Fruit fly (Drosophila melanogaster): Measurements from ENCODE around the gene CG33664.

Gene CG33664

dm6 chrX:6341678-6342077 lies 42.3 kb upstream of the CG33664 start:
- TF ChIP-seq kay (GFP tag; ENCODE audit: borderline replicate concordance) (no peak), CG7045 (GFP tag; optimal IDR thresholded peaks at IDR 0.05) (no peak), CG5204 (GFP tag; optimal IDR thresholded peaks at IDR 0.05) (no peak), CG33017 (tag; optimal IDR thresholded peaks at IDR 0.05) (no peak), pad (GFP tag; optimal IDR thresholded peaks at IDR 0.05) (no peak), CG1620 (GFP tag; optimal IDR thresholded peaks at IDR 0.05) (no peak), CG11617 (GFP tag; optimal IDR thresholded peaks at IDR 0.05) (no peak), tj (GFP tag; optimal IDR thresholded peaks at IDR 0.05) (peak; percentile 68), cic (GFP tag; optimal IDR thresholded peaks at IDR 0.05) (peak; percentile 35), cnc (optimal IDR thresholded peaks at IDR 0.05) (peak; percentile 82 to 83)

- TF ChIP-seq cnc (optimal IDR thresholded peaks at IDR 0.05) = no peak
These were observed 40.7 kb upstream of the CG33664 start for dm6 chrX:6343323-6343722.

- peak; percentile 86 for TF ChIP-seq CG7101 (tag; optimal IDR thresholded peaks at IDR 0.05)
- peak; percentile 82 for TF ChIP-seq ovo (GFP tag; optimal IDR thresholded peaks at IDR 0.05)
- TF ChIP-seq Clk (GFP tag; optimal IDR thresholded peaks at IDR 0.05) = no peak
- peak; percentile 61 for TF ChIP-seq CG12768 (GFP tag; optimal IDR thresholded peaks at IDR 0.05)
- TF ChIP-seq tj (GFP tag; optimal IDR thresholded peaks at IDR 0.05) = peak; percentile 98
- peak; percentile 71 for TF ChIP-seq pad (GFP tag; optimal IDR thresholded peaks at IDR 0.05)
- peak; percentile 94 for TF ChIP-seq CG11617 (GFP tag; optimal IDR thresholded peaks at IDR 0.05)
- TF ChIP-seq CG5204 (GFP tag; optimal IDR thresholded peaks at IDR 0.05) = peak; percentile 51
- TF ChIP-seq CG33017 (tag; optimal IDR thresholded peaks at IDR 0.05) = peak; percentile 36
- TF ChIP-seq toe (GFP tag; optimal IDR thresholded peaks at IDR 0.05) = peak; percentile 4
- peak; percentile 69 for TF ChIP-seq Mnt (GFP tag; optimal IDR thresholded peaks at IDR 0.05)
- TF ChIP-seq cnc (optimal IDR thresholded peaks at IDR 0.05) = no peak
- TF ChIP-seq Hr96 (GFP tag; optimal IDR thresholded peaks at IDR 0.05) = peak; percentile 71
- TF ChIP-seq CG14711 (tag; optimal IDR thresholded peaks at IDR 0.05) = peak; percentile 69
- peak; percentile 66 for TF ChIP-seq kay (GFP tag; ENCODE audit: borderline replicate concordance)
- TF ChIP-seq CG1620 (GFP tag; optimal IDR thresholded peaks at IDR 0.05) = peak; percentile 71
- TF ChIP-seq Crg-1 (GFP tag; optimal IDR thresholded peaks at IDR 0.05) = peak; percentile 86
- peak; percentile 89 for TF ChIP-seq bab1 (GFP tag; optimal IDR thresholded peaks at IDR 0.05)
- TF ChIP-seq CG7045 (GFP tag; optimal IDR thresholded peaks at IDR 0.05) = peak; percentile 67
- TF ChIP-seq cic (GFP tag; optimal IDR thresholded peaks at IDR 0.05) = peak; percentile 35
These were observed 40.1 kb upstream of the CG33664 start for dm6 chrX:6343786-6344537.

- peak; percentile 89 for TF ChIP-seq CG11617 (GFP tag; optimal IDR thresholded peaks at IDR 0.05)
- peak; percentile 17 for TF ChIP-seq CG7045 (GFP tag; optimal IDR thresholded peaks at IDR 0.05)
- TF ChIP-seq tj (GFP tag; optimal IDR thresholded peaks at IDR 0.05) = peak; percentile 16
- TF ChIP-seq CG12768 (GFP tag; optimal IDR thresholded peaks at IDR 0.05) = no peak
- TF ChIP-seq CG1620 (GFP tag; optimal IDR thresholded peaks at IDR 0.05) = no peak
- TF ChIP-seq bab1 (GFP tag; optimal IDR thresholded peaks at IDR 0.05) = no peak
- no peak for TF ChIP-seq cnc (optimal IDR thresholded peaks at IDR 0.05)
- no peak for TF ChIP-seq Mnt (GFP tag; optimal IDR thresholded peaks at IDR 0.05)
- peak; percentile 10 for TF ChIP-seq CG14711 (tag; optimal IDR thresholded peaks at IDR 0.05)
- peak; percentile 20 for TF ChIP-seq ovo (GFP tag; optimal IDR thresholded peaks at IDR 0.05)
- TF ChIP-seq CG7101 (tag; optimal IDR thresholded peaks at IDR 0.05) = peak; percentile 68
- TF ChIP-seq pad (GFP tag; optimal IDR thresholded peaks at IDR 0.05) = peak; percentile 42
These were observed 39.4 kb upstream of the CG33664 start for dm6 chrX:6344538-6345074.

dm6 chrX:6346153-6346552 lies 37.9 kb upstream of the CG33664 start:
- TF ChIP-seq tj (GFP tag; optimal IDR thresholded peaks at IDR 0.05) = no peak
- peak; percentile 12 for TF ChIP-seq bab1 (GFP tag; optimal IDR thresholded peaks at IDR 0.05)
- no peak for TF ChIP-seq CG1620 (GFP tag; optimal IDR thresholded peaks at IDR 0.05)
- TF ChIP-seq CG14711 (tag; optimal IDR thresholded peaks at IDR 0.05) = peak; percentile 36
- peak; percentile 67 for TF ChIP-seq cic (GFP tag; optimal IDR thresholded peaks at IDR 0.05)
- no peak for TF ChIP-seq CG7045 (GFP tag; optimal IDR thresholded peaks at IDR 0.05)
- no peak for TF ChIP-seq CG11617 (GFP tag; optimal IDR thresholded peaks at IDR 0.05)
- TF ChIP-seq CG12768 (GFP tag; optimal IDR thresholded peaks at IDR 0.05) = no peak
- no peak for TF ChIP-seq kay (GFP tag; ENCODE audit: borderline replicate concordance)
- TF ChIP-seq CG33017 (tag; optimal IDR thresholded peaks at IDR 0.05) = no peak
- no peak for TF ChIP-seq CG5204 (GFP tag; optimal IDR thresholded peaks at IDR 0.05)

dm6 chrX:6346926-6347367 lies 37.1 kb upstream of the CG33664 start, which contains the start of gene CG3847:
TSS of gene CG3847 (plus strand) at chrX:6347103.
- TF ChIP-seq tj (GFP tag; optimal IDR thresholded peaks at IDR 0.05) (peak; percentile 99), Mnt (GFP tag; optimal IDR thresholded peaks at IDR 0.05) (peak; percentile 73), cnc (optimal IDR thresholded peaks at IDR 0.05) (no peak), CG1620 (GFP tag; optimal IDR thresholded peaks at IDR 0.05) (peak; percentile 74), CG33017 (tag; optimal IDR thresholded peaks at IDR 0.05) (no peak), bab1 (GFP tag; optimal IDR thresholded peaks at IDR 0.05) (peak; percentile 80), toe (GFP tag; optimal IDR thresholded peaks at IDR 0.05) (peak; percentile 9), CG7101 (tag; optimal IDR thresholded peaks at IDR 0.05) (peak; percentile 51), CG11617 (GFP tag; optimal IDR thresholded peaks at IDR 0.05) (no peak), Hr96 (GFP tag; optimal IDR thresholded peaks at IDR 0.05) (no peak), CG14711 (tag; optimal IDR thresholded peaks at IDR 0.05) (peak; percentile 96), cic (GFP tag; optimal IDR thresholded peaks at IDR 0.05) (no peak), pad (GFP tag; optimal IDR thresholded peaks at IDR 0.05) (peak; percentile 52), CG7045 (GFP tag; optimal IDR thresholded peaks at IDR 0.05) (no peak), CG5204 (GFP tag; optimal IDR thresholded peaks at IDR 0.05) (no peak), kay (GFP tag; ENCODE audit: borderline replicate concordance) (no peak), CG12768 (GFP tag; optimal IDR thresholded peaks at IDR 0.05) (no peak), Clk (GFP tag; optimal IDR thresholded peaks at IDR 0.05) (no peak), ovo (GFP tag; optimal IDR thresholded peaks at IDR 0.05) (peak; percentile 49), Crg-1 (GFP tag; optimal IDR thresholded peaks at IDR 0.05) (peak; percentile 68)

All from whole organism, adult.